Fruit fly (Drosophila melanogaster) whole organism: ENCODE results near the gene xit.
A peak's percentile ranks its signal among the peaks of the same experiment; 100 is the strongest.

Source experiments
- CG8478 ChIP-seq: fragments of >200 bp; optimal IDR thresholded peaks from 2 replicates; lab custom pipeline; 2018; ENCODE audit warnings: inconsistent platforms
- Dll ChIP-seq: fragments of >200 bp; optimal IDR thresholded peaks from 2 replicates; lab custom pipeline; 2017
- EcR ChIP-seq, 2 experiments: fragments of >200 bp; optimal IDR thresholded peaks; 2 replicates each; lab custom pipeline; 2017; ENCODE audit warnings: missing biosample characterization in 2 of 2, missing genetic modification characterization in 2 of 2, missing genetic modification reagents in 2 of 2
- pan ChIP-seq: fragments of >200 bp; optimal IDR thresholded peaks from 2 replicates; lab custom pipeline; 2017
- psq ChIP-seq: fragments of >200 bp; optimal IDR thresholded peaks from 2 replicates; lab custom pipeline; 2017
- usp ChIP-seq: fragments of >200 bp; optimal IDR thresholded peaks from 2 replicates; lab custom pipeline; 2017; ENCODE audit warnings: missing biosample characterization, missing genetic modification characterization, mixed read lengths

Gene xit

DNA sequence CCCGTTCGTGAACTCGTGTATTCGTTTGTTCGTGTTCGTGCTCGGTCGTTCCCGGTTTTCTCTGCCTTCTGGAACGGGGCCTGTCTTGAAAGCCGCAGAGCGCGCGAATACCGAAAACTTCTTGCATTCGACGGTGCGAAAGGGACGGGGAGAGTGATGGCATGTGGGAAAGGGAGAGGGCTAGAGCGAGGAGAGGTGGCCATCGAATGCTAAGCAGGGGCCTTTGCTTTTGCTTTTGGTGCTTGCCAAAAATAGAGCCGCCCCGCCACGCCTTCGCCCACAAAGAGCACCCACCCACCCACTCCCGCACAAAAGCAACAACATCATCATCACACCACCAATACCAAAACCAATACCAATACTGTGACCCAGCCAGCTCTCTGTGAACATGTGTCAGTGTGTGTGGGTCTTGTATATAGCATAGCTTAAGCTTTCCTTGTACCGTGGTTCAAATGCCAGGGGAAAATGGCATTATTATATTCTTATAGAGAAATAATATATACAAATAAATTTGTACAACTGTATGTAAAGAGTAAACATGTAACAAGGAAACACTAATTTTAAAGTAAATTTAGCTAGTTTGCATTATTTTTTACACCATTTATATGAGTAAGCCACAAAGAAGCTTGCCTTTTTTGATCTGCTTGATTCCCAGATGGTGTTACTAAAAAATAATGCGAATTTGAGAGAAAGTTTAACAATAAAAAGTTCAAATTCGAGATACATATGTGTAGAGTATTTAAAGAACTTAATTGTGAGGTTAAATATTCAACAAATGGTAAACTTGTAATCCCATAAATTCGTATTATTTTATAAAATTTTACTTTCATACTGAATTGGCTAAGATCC lies 46.6 kb downstream of the xit start, which contains the start of gene CG14434:
TSS of gene CG14434 (minus strand) at position 20 of the 849 bp plus-strand sequence.
- TF ChIP-seq CG8478 (lab: Kevin White, UChicago), result no peak
- no peak for TF ChIP-seq EcR (GFP tag; optimal IDR thresholded peaks at IDR 0.05; lab: Kevin White, UChicago)
- no peak for TF ChIP-seq psq (lab: Kevin White, UChicago)
- TF ChIP-seq Dll, result no peak
- TF ChIP-seq usp (GFP tag; lab: Kevin White, UChicago), result no peak

dm6 chrX:6868024-6868628 lies 47.3 kb downstream of the xit start:
- no peak for TF ChIP-seq pan (lab: Kevin White, UChicago)
- peak; percentile 30 for TF ChIP-seq Dll

DNA sequence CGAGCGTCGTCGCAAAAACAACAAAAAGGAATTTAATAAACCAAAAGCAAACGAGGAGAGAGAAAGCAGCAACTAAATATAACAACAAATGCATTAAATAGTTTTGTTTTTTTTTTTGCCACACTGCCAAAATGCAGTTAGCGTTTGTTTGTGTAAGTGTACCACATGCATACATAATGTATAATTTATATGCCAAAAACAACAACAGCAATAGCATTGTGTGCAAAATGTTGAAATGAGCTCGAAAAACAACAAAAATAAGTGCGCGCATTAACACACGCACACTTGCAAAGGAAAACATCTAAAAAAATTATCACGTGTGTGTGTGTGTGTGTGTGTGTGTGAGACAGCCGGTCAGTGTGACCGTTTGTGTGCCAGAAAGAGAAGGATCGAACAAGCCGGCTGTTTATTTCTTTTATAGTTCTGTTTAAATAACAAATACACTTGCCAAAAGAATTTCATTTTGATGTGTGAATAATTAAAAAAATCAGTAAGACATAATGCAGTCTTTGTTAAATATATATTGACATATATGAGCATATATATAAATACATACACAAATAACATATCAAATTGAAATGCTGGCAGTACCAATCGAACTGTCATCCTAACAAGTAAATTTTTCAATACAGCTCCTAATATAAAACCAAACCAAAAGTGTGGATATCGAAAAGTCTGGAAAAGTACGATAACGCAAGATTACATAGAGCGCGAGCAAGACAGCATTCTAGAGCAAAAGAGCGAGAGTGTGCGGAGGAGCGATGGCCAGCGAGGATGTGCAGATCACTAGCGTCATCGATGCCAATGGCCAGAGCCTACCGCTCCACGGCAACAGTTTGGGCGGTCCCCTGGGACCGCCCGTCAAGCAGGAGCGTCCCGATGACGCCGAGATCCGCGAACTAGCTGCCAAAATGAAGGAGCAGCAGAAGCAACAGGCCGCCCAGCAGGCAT lies 48.1 kb downstream of the xit start:
- TF ChIP-seq EcR (GFP tag; optimal IDR thresholded peaks at IDR 0.05; lab: Kevin White, UChicago), result no peak
- TF ChIP-seq psq (lab: Kevin White, UChicago), result no peak
- no peak for TF ChIP-seq CG8478 (lab: Kevin White, UChicago)
- TF ChIP-seq Dll, result no peak

dm6 chrX:6869770-6870404 lies 49.1 kb downstream of the xit start:
- no peak for TF ChIP-seq Dll
- no peak for TF ChIP-seq EcR (GFP tag; optimal IDR thresholded peaks at IDR 0.05; lab: Kevin White, UChicago)
- no peak for TF ChIP-seq CG8478 (lab: Kevin White, UChicago)
- TF ChIP-seq usp (GFP tag; lab: Kevin White, UChicago), result no peak
- no peak for TF ChIP-seq psq (lab: Kevin White, UChicago)
- TF ChIP-seq pan (lab: Kevin White, UChicago), result no peak

DNA sequence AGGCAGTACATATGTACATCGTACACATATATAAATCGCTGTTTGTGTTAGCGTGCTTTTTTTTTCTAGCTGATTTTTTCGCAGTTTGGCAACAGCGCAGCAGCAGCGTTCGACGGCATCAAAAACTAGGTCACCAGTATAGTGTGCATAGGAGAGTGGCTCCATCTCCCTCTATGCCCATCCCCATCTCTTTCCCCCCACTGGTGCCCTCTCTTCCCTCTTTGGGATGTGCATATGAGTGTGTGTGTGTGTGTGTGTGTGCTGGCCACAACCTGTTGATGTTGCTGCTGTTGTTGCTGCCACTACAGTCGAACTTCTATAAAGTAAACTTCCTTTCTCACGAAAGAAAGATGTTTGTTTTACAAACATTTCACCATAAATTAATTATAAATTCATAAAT lies 50.9 kb downstream of the xit start:
- TF ChIP-seq CG8478 (lab: Kevin White, UChicago), result no peak
